Worm (Caenorhabditis elegans): ENCODE measurements around the gene ceh-43.
A peak's percentile ranks its signal among the peaks of the same experiment; 100 is the strongest.

The ceh-43 gene

ce11 chrIII:4460242-4460641 is 10.5 kb upstream of the ceh-43 start:
- TF ChIP-seq sma-9 (GFP tag; optimal IDR thresholded peaks at IDR 0.05) (peak; percentile 10), sma-9 (tag; optimal IDR thresholded peaks at IDR 0.05) (no peak), lsy-2 (tag; optimal IDR thresholded peaks at IDR 0.05) (peak in 1 of 2 experiments; percentile 17), R02D3.7 (tag; optimal IDR thresholded peaks at IDR 0.05) (no peak), ZK546.5 (tag; optimal IDR thresholded peaks at IDR 0.05) (no peak), gmeb-1 (tag; optimal IDR thresholded peaks at IDR 0.05) (no peak), lin-39 (tag; optimal IDR thresholded peaks at IDR 0.05) (no peak)

ce11 chrIII:4456579-4456978 is 6.8 kb upstream of the ceh-43 start:
- TF ChIP-seq lin-11 (tag; optimal IDR thresholded peaks at IDR 0.05) (no peak), nhr-25 (tag; optimal IDR thresholded peaks at IDR 0.05) (peak; percentile 79), elt-1 (tag; optimal IDR thresholded peaks at IDR 0.05) (no peak), C34F6.9 (tag; optimal IDR thresholded peaks at IDR 0.05) (peak; percentile 19), sma-9 (GFP tag; optimal IDR thresholded peaks at IDR 0.05) (peak; percentile 2), sma-9 (tag; optimal IDR thresholded peaks at IDR 0.05) (no peak), gmeb-1 (tag; optimal IDR thresholded peaks at IDR 0.05) (no peak), snpc-4 (tag; optimal IDR thresholded peaks at IDR 0.05) (no peak), mbf-1 (tag; optimal IDR thresholded peaks at IDR 0.05) (no peak), skn-1 (tag; optimal IDR thresholded peaks at IDR 0.05) (no peak), F13H6.1 (tag; optimal IDR thresholded peaks at IDR 0.05) (peak; percentile 42), nhr-6 (tag; optimal IDR thresholded peaks at IDR 0.05) (peak; percentile 4), lsy-2 (tag; optimal IDR thresholded peaks at IDR 0.05) (peak; percentile 29 to 83), crh-2 (tag; optimal IDR thresholded peaks at IDR 0.05) (peak; percentile 39)

ce11 chrIII:4454919-4455318 is 5.2 kb upstream of the ceh-43 start:
- no peak for TF ChIP-seq F13H6.1 (tag; optimal IDR thresholded peaks at IDR 0.05)
- no peak for TF ChIP-seq nhr-6 (tag; optimal IDR thresholded peaks at IDR 0.05)
- TF ChIP-seq R02D3.7 (tag; optimal IDR thresholded peaks at IDR 0.05): no peak
- TF ChIP-seq elt-1 (tag; optimal IDR thresholded peaks at IDR 0.05): no peak
- no peak for TF ChIP-seq C34F6.9 (tag; optimal IDR thresholded peaks at IDR 0.05)
- no peak for TF ChIP-seq mbf-1 (tag; optimal IDR thresholded peaks at IDR 0.05)
- no peak for TF ChIP-seq blmp-1 (tag; optimal IDR thresholded peaks at IDR 0.05; ENCODE audit: insufficient read depth)
- no peak for TF ChIP-seq nhr-237 (tag; optimal IDR thresholded peaks at IDR 0.05)
- TF ChIP-seq elt-3 (tag; optimal IDR thresholded peaks at IDR 0.05): no peak
- TF ChIP-seq snpc-4 (tag; optimal IDR thresholded peaks at IDR 0.05): no peak

- no peak for TF ChIP-seq ztf-11 (tag; optimal IDR thresholded peaks at IDR 0.05)
- TF ChIP-seq nhr-25 (tag; optimal IDR thresholded peaks at IDR 0.05): peak; percentile 21
- no peak for TF ChIP-seq fos-1 (tag; optimal IDR thresholded peaks at IDR 0.05)
- TF ChIP-seq mdl-1 (tag; optimal IDR thresholded peaks at IDR 0.05): no peak
- no peak for TF ChIP-seq sma-3 (GFP tag; optimal IDR thresholded peaks at IDR 0.05)
- TF ChIP-seq nhr-129 (tag; optimal IDR thresholded peaks at IDR 0.05): no peak
- no peak for TF ChIP-seq skn-1 (tag; optimal IDR thresholded peaks at IDR 0.05)
- no peak for TF ChIP-seq unc-55 (GFP tag; optimal IDR thresholded peaks at IDR 0.05)
- TF ChIP-seq ztf-1 (GFP tag; conservative IDR thresholded peaks at IDR 0.05): no peak
- TF ChIP-seq sem-4 (tag; optimal IDR thresholded peaks at IDR 0.05): no peak
- no peak for TF ChIP-seq alr-1 (tag; optimal IDR thresholded peaks at IDR 0.05)
- TF ChIP-seq ceh-16 (tag; optimal IDR thresholded peaks at IDR 0.05): peak; percentile 30
- no peak for TF ChIP-seq dmd-4 (tag; optimal IDR thresholded peaks at IDR 0.05)
- TF ChIP-seq peb-1 (tag; optimal IDR thresholded peaks at IDR 0.05): no peak
- TF ChIP-seq nhr-12 (tag; optimal IDR thresholded peaks at IDR 0.05): no peak
Measured at ce11 chrIII:4453768-4454167, 4.0 kb upstream of the ceh-43 start.

- no peak for TF ChIP-seq ztf-4 (tag; optimal IDR thresholded peaks at IDR 0.05)
- no peak for TF ChIP-seq crh-2 (tag; optimal IDR thresholded peaks at IDR 0.05)
- no peak for TF ChIP-seq unc-62 (GFP tag; optimal IDR thresholded peaks at IDR 0.05)
- no peak for TF ChIP-seq lsy-2 (tag; optimal IDR thresholded peaks at IDR 0.05)
- no peak for TF ChIP-seq nhr-77 (tag; optimal IDR thresholded peaks at IDR 0.05)
- no peak for TF ChIP-seq ceh-16 (tag; optimal IDR thresholded peaks at IDR 0.05)
- TF ChIP-seq snpc-4 (tag; optimal IDR thresholded peaks at IDR 0.05): no peak
Measured at ce11 chrIII:4453301-4453700, 3.6 kb upstream of the ceh-43 start.

Measured in whole organism, L2 larva.